Fruit fly (Drosophila melanogaster) whole organism, pupa: ENCODE measurements around the gene wat.

Experiments
- CG13204 ChIP-seq: fragments of 200-800 bp; sonication (Bioruptor generic); optimal IDR thresholded peaks from 2 replicates; lab custom pipeline; 2018; ENCODE audit warnings: missing biosample characterization, mild to moderate bottlenecking, missing genetic modification characterization, moderate library complexity
- CG32121 ChIP-seq: fragments of 200-800 bp; sonication (Bioruptor generic); IDR thresholded peaks from 2 replicates; pipeline ENCODE4 v1.3.6; 2022; ENCODE audit warnings: missing biosample characterization, missing genetic modification characterization
- CG9948 ChIP-seq: fragments of 200-800 bp; sonication (Bioruptor generic); optimal IDR thresholded peaks from 2 replicates; lab custom pipeline; 2018; ENCODE audit warnings: missing biosample characterization, mild to moderate bottlenecking, missing genetic modification characterization, moderate library complexity
- EcR ChIP-seq: fragments of 200-800 bp; sonication (Bioruptor generic); optimal IDR thresholded peaks from 3 replicates; lab custom pipeline; 2019; ENCODE audit warnings: missing biosample characterization, missing genetic modification characterization, mild to moderate bottlenecking, moderate library complexity, missing genetic modification reagents
- Pif1B ChIP-seq: fragments of 200-800 bp; sonication (Bioruptor generic); optimal IDR thresholded peaks from 3 replicates; lab custom pipeline; 2016; ENCODE audit warnings: missing biosample characterization, missing genetic modification characterization
- gl ChIP-seq: fragments of 200-800 bp; sonication (Bioruptor generic); optimal IDR thresholded peaks from 2 replicates; lab custom pipeline; 2018; ENCODE audit warnings: missing biosample characterization, mild to moderate bottlenecking, missing genetic modification characterization

DNA sequence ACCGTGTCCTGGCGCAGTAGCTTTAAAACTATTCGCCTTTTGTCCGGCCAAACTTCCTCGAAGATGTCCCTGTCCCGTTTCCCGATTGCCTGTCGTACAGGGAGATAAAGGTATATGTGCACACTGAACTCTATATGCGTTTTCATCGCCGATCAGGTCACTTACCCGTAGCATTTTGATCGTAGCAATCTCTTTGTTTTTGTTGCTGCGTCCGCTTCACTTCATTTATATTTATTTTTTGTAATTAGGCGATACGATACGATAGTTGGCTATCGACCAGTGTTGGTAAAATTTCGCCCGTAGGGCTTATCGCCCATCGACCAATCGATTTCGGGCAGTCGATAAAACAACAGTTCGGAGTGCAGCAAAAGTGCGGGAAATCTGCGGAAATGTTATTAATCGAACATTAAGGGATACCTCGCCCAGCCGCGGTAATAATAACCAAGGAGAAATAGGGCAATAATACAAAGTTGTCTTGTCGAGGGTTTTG is 42.6 kb upstream of the wat start, which contains the start of the genes Cul5 and Bicra:
- TF ChIP-seq CG32121 (no peak), CG13204 (GFP tag; lab: Kevin White, UChicago) (no peak), Pif1B (GFP tag; lab: Kevin White, UChicago) (no peak), EcR (peak; percentile 94), gl (tag; lab: Kevin White, UChicago) (no peak), CG9948 (no peak)
